Worm (Caenorhabditis elegans): ENCODE measurements around the gene ile-2.

- TF ChIP-seq ama-1 (optimal IDR thresholded peaks at IDR 0.05) (no peak), sea-1 (GFP tag; conservative IDR thresholded peaks at IDR 0.05) (peak; percentile 72; the same call in 1 of the 2 replicates), B0310.2 (tag; optimal IDR thresholded peaks at IDR 0.05) (no peak), flt-1 (GFP tag; IDR thresholded peaks at IDR 0.05) (peak; percentile 63), hmg-4 (GFP tag; optimal IDR thresholded peaks at IDR 0.05) (no peak)
Measured at ce11 chrX:806515-806914, 38.1 kb downstream of the ile-2 start.
